Fruit fly (Drosophila melanogaster) whole organism, prepupa: ENCODE results near the gene CG6277.

Experiments
- CG10631 ChIP-seq: fragments of 200-800 bp; sonication (Bioruptor generic); optimal IDR thresholded peaks from 2 replicates; lab custom pipeline; 2016; ENCODE audit warnings: missing biosample characterization, missing genetic modification characterization
- CG7368 ChIP-seq: fragments of 200-800 bp; sonication (Bioruptor generic); optimal IDR thresholded peaks from 3 replicates; lab custom pipeline; 2016; ENCODE audit warnings: missing biosample characterization, missing genetic modification characterization

DNA sequence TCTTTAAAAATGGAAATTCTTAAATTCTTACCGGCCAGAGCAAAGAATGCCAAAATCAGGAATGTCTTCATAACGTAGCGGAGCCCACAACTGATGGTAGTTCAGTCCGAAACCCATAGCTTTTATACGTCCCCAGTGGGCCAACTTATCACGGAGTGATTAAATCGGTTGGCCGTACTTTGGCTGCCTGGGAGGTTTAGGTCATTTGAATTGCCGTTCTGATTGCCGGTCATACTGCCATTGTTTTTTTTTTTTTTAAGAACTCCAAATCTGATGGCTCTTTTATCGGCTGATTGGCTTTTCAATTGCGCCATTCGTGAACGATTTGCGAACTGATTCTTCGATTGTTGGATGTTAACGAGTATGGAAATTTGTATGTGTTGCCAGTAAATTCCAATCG lies at the start of gene CG6277:
- TF ChIP-seq CG7368 (GFP tag; lab: Kevin White, UChicago): no peak
- no peak for TF ChIP-seq CG10631 (GFP tag; lab: Kevin White, UChicago)
